Fruit fly (Drosophila melanogaster) whole organism, embryonic: ENCODE results near the gene Ask1.

Experiments
- Atf3 ChIP-seq: fragments of 200-800 bp; sonication (Bioruptor generic); optimal IDR thresholded peaks from 3 replicates; lab custom pipeline; 2016; ENCODE audit warnings: missing biosample characterization, missing genetic modification characterization
- BEAF-32 ChIP-seq: fragments of 200-800 bp; sonication (Bioruptor generic); optimal IDR thresholded peaks from 3 replicates; lab custom pipeline; 2017; ENCODE audit warnings: missing biosample characterization, missing genetic modification characterization, mild to moderate bottlenecking, moderate library complexity, missing genetic modification reagents
- CG11093 ChIP-seq: fragments of 200-800 bp; sonication (Bioruptor generic); IDR thresholded peaks from 3 replicates; pipeline ENCODE4 v1.3.6; 2022; ENCODE audit warnings: missing biosample characterization, missing genetic modification characterization
- CG11695 ChIP-seq: fragments of 200-800 bp; sonication (Bioruptor generic); IDR thresholded peaks from 3 replicates; pipeline ENCODE4 v1.3.6; 2022; ENCODE audit warnings: missing biosample characterization, missing genetic modification characterization
- CG13775 ChIP-seq: fragments of 200-800 bp; sonication (Bioruptor generic); optimal IDR thresholded peaks from 3 replicates; lab custom pipeline; 2017; ENCODE audit warnings: missing biosample characterization, mild to moderate bottlenecking, missing genetic modification characterization
- CG15073 ChIP-seq: fragments of 200-800 bp; sonication (Bioruptor generic); optimal IDR thresholded peaks from 2 replicates; lab custom pipeline; 2016; ENCODE audit warnings: missing biosample characterization, missing genetic modification characterization
- CG32772 ChIP-seq: fragments of 200-800 bp; sonication (Bioruptor generic); IDR thresholded peaks from 2 replicates; pipeline ENCODE4 v1.3.6; 2022; ENCODE audit warnings: missing biosample characterization, missing genetic modification characterization
- CG7271 ChIP-seq: fragments of 200-800 bp; sonication (Bioruptor generic); optimal IDR thresholded peaks from 2 replicates; lab custom pipeline; 2018; ENCODE audit warnings: missing biosample characterization, mild to moderate bottlenecking, missing genetic modification characterization, moderate library complexity
- CG7372 ChIP-seq: fragments of 200-800 bp; sonication (Bioruptor generic); IDR thresholded peaks from 2 replicates; pipeline ENCODE4 v1.3.6; 2022; ENCODE audit warnings: missing biosample characterization, missing genetic modification characterization
- CG8944 ChIP-seq: fragments of 200-800 bp; sonication (Bioruptor generic); optimal IDR thresholded peaks from 3 replicates; lab custom pipeline; 2016; ENCODE audit warnings: missing biosample characterization, missing genetic modification characterization
- CoRest ChIP-seq: fragments of 200-800 bp; sonication (Bioruptor generic); optimal IDR thresholded peaks from 3 replicates; lab custom pipeline; 2018; ENCODE audit warnings: missing biosample characterization, mild to moderate bottlenecking, missing genetic modification characterization, moderate library complexity
- Deaf1 ChIP-seq: fragments of 200-800 bp; optimal IDR thresholded peaks from 3 replicates; lab custom pipeline; 2019; ENCODE audit warnings: missing biosample characterization, mild to moderate bottlenecking, missing genetic modification characterization, moderate library complexity
- Dfd ChIP-seq, 2 experiments: fragments of >200 bp; optimal IDR thresholded peaks; 2 replicates each; lab custom pipeline; 2017; ENCODE audit warnings: missing biosample characterization in 2 of 2, missing genetic modification characterization in 2 of 2
- Fer2 ChIP-seq: fragments of 200-800 bp; sonication (Bioruptor generic); optimal IDR thresholded peaks from 2 replicates; lab custom pipeline; 2018; ENCODE audit warnings: missing biosample characterization, mild to moderate bottlenecking, missing genetic modification characterization, moderate library complexity
- Fer3 ChIP-seq: fragments of 200-800 bp; sonication (Bioruptor generic); optimal IDR thresholded peaks from 2 replicates; lab custom pipeline; 2018; ENCODE audit warnings: missing biosample characterization, mild to moderate bottlenecking, missing genetic modification characterization, moderate library complexity
- Hmx ChIP-seq: fragments of 200-800 bp; sonication (Bioruptor generic); optimal IDR thresholded peaks from 2 replicates; lab custom pipeline; 2016; ENCODE audit warnings: missing biosample characterization, missing genetic modification characterization
- Lpt ChIP-seq: fragments of >200 bp; optimal IDR thresholded peaks from 2 replicates; lab custom pipeline; 2018; ENCODE audit warnings: missing biosample characterization, missing genetic modification characterization
- MBD-R2 ChIP-seq: fragments of 200-800 bp; sonication (Bioruptor generic); IDR thresholded peaks from 2 replicates; pipeline ENCODE4 v1.3.6; 2022; ENCODE audit warnings: missing biosample characterization, missing genetic modification characterization
- Mes4 ChIP-seq: fragments of 200-800 bp; sonication (Bioruptor generic); optimal IDR thresholded peaks from 2 replicates; lab custom pipeline; 2016; ENCODE audit warnings: missing biosample characterization, missing genetic modification characterization
- NK7.1 ChIP-seq: fragments of 200-800 bp; sonication (Bioruptor generic); optimal IDR thresholded peaks from 3 replicates; lab custom pipeline; 2016; ENCODE audit warnings: missing biosample characterization, missing genetic modification characterization
- PHDP ChIP-seq: fragments of 200-800 bp; sonication (Bioruptor generic); optimal IDR thresholded peaks from 3 replicates; lab custom pipeline; 2018; ENCODE audit warnings: missing biosample characterization, mild to moderate bottlenecking, missing genetic modification characterization, moderate library complexity
- Rx ChIP-seq: fragments of 200-800 bp; sonication (Bioruptor generic); IDR thresholded peaks from 2 replicates; pipeline ENCODE4 v1.3.6; 2022; ENCODE audit warnings: missing biosample characterization, missing genetic modification characterization
- Taf1 ChIP-seq: fragments of 200-800 bp; sonication (Bioruptor generic); IDR thresholded peaks from 2 replicates; pipeline ENCODE4 v1.3.6; 2022; ENCODE audit warnings: missing biosample characterization, missing genetic modification characterization
- Xrp1 ChIP-seq: fragments of 200-800 bp; sonication (Bioruptor generic); IDR thresholded peaks from 2 replicates; pipeline ENCODE4 v1.3.6; 2022; ENCODE audit warnings: missing biosample characterization, missing genetic modification characterization
- ab ChIP-seq: fragments of 200-800 bp; sonication (Bioruptor generic); optimal IDR thresholded peaks from 2 replicates; lab custom pipeline; 2016; ENCODE audit warnings: missing biosample characterization, missing genetic modification characterization
- abd-A ChIP-seq: fragments of 200-800 bp; sonication (Bioruptor generic); optimal IDR thresholded peaks from 3 replicates; lab custom pipeline; 2019; ENCODE audit warnings: missing biosample characterization, mild to moderate bottlenecking, missing genetic modification characterization, moderate library complexity
- ap ChIP-seq: fragments of 200-800 bp; sonication (Bioruptor generic); IDR thresholded peaks from 2 replicates; pipeline ENCODE4 v1.3.6; 2022; ENCODE audit warnings: missing biosample characterization, missing genetic modification characterization
- ase ChIP-seq: fragments of 200-800 bp; sonication (Bioruptor generic); IDR thresholded peaks from 3 replicates; pipeline ENCODE4 v1.3.6; 2022; ENCODE audit warnings: missing biosample characterization, missing genetic modification characterization
- bowl ChIP-seq: fragments of 200-800 bp; sonication (Bioruptor generic); IDR thresholded peaks from 2 replicates; pipeline ENCODE4 v1.3.6; 2022; ENCODE audit warnings: missing biosample characterization, missing genetic modification characterization
- cad ChIP-seq: fragments of >200 bp; optimal IDR thresholded peaks from 2 replicates; lab custom pipeline; 2017; ENCODE audit warnings: missing biosample characterization, missing genetic modification characterization
- cato ChIP-seq: fragments of 200-800 bp; sonication (Bioruptor generic); optimal IDR thresholded peaks from 2 replicates; lab custom pipeline; 2016; ENCODE audit warnings: missing biosample characterization, missing genetic modification characterization, borderline replicate concordance
- chif ChIP-seq, 2 experiments: fragments of 200-800 bp; sonication (Bioruptor generic); optimal IDR thresholded peaks; 3 replicates each; lab custom pipeline; 2016; ENCODE audit warnings: missing biosample characterization in 2 of 2, missing genetic modification characterization in 2 of 2
- croc ChIP-seq: fragments of 200-800 bp; sonication (Bioruptor generic); conservative IDR thresholded peaks from 3 replicates; pipeline ENCODE4 v1.3.6; 2022; ENCODE audit warnings: missing biosample characterization, missing genetic modification characterization
- crol ChIP-seq: fragments of 200-800 bp; sonication (Bioruptor generic); IDR thresholded peaks from 2 replicates; pipeline ENCODE4 v1.3.6; 2022; ENCODE audit warnings: missing biosample characterization, missing genetic modification characterization
- cwo ChIP-seq: fragments of 200-800 bp; sonication (Bioruptor generic); optimal IDR thresholded peaks from 3 replicates; lab custom pipeline; 2017; ENCODE audit warnings: missing biosample characterization, missing genetic modification characterization, mild to moderate bottlenecking, moderate library complexity, missing genetic modification reagents
- esg ChIP-seq: fragments of 200-800 bp; sonication (Bioruptor generic); conservative IDR thresholded peaks from 2 replicates; pipeline ENCODE4 v1.3.6; 2022; ENCODE audit warnings: missing biosample characterization, missing genetic modification characterization
- exex ChIP-seq: fragments of 200-800 bp; sonication (Bioruptor generic); optimal IDR thresholded peaks from 4 replicates; lab custom pipeline; 2018; ENCODE audit warnings: missing biosample characterization, mild to moderate bottlenecking, missing genetic modification characterization, moderate library complexity
- eyg ChIP-seq: fragments of 200-800 bp; sonication (Bioruptor generic); optimal IDR thresholded peaks from 3 replicates; lab custom pipeline; 2016; ENCODE audit warnings: missing biosample characterization, missing genetic modification characterization
- gce ChIP-seq: fragments of 200-800 bp; sonication (Bioruptor generic); IDR thresholded peaks from 3 replicates; pipeline ENCODE4 v1.3.6; 2022; ENCODE audit warnings: missing biosample characterization, missing genetic modification characterization
- hth ChIP-seq: fragments of >200 bp; optimal IDR thresholded peaks from 2 replicates; lab custom pipeline; 2017; ENCODE audit warnings: inconsistent platforms
- inv ChIP-seq: fragments of 200-800 bp; sonication (Bioruptor generic); IDR thresholded peaks from 2 replicates; pipeline ENCODE4 v1.3.6; 2022; ENCODE audit warnings: missing biosample characterization, missing genetic modification characterization; ENCODE audit not compliant: partially characterized antibody
- lab ChIP-seq: fragments of 200-800 bp; sonication (Bioruptor generic); optimal IDR thresholded peaks from 3 replicates; lab custom pipeline; 2017; ENCODE audit warnings: missing biosample characterization, missing genetic modification characterization, mild to moderate bottlenecking, moderate library complexity, missing genetic modification reagents
- lov ChIP-seq, 2 experiments: fragments of 200-800 bp in 1 of 2; fragments of >200 bp in 1 of 2; sonication (Bioruptor generic) in 1 of 2; IDR thresholded peaks in 1 of 2; optimal IDR thresholded peaks in 1 of 2; 2 replicates in 1 of 2; 3 replicates in 1 of 2; pipeline versions ENCODE4 v1.3.6 to Lab custom; 2017 to 2022; ENCODE audit warnings: missing biosample characterization in 1 of 2, missing genetic modification characterization in 1 of 2
- otp ChIP-seq: fragments of 200-800 bp; sonication (Bioruptor generic); IDR thresholded peaks from 3 replicates; pipeline ENCODE4, ENCODE4 v1.3.6; 2022; ENCODE audit warnings: missing biosample characterization, missing genetic modification characterization
- prd ChIP-seq, 3 experiments: fragments of >200 bp in 2 of 3; fragments of 200-800 bp in 1 of 3; sonication (Bioruptor generic) in 1 of 3; optimal IDR thresholded peaks in 2 of 3; IDR thresholded peaks in 1 of 3; 2 replicates in 2 of 3; 3 replicates in 1 of 3; pipeline versions ENCODE4 v1.3.6 to Lab custom; 2017 to 2022; ENCODE audit warnings: missing biosample characterization in 1 of 3, missing genetic modification characterization in 1 of 3
- pum ChIP-seq: fragments of 200-800 bp; sonication (Bioruptor generic); optimal IDR thresholded peaks from 2 replicates; lab custom pipeline; 2016; ENCODE audit warnings: missing biosample characterization, missing genetic modification characterization
- rib ChIP-seq: fragments of 200-800 bp; sonication (Bioruptor generic); IDR thresholded peaks from 2 replicates; pipeline ENCODE4 v1.3.6; 2022; ENCODE audit warnings: missing biosample characterization, missing genetic modification characterization
- sisA ChIP-seq: fragments of 200-800 bp; sonication (Bioruptor generic); IDR thresholded peaks from 2 replicates; pipeline ENCODE4 v1.3.6; 2022; ENCODE audit warnings: missing biosample characterization, missing genetic modification characterization
- ssp ChIP-seq: fragments of 200-800 bp; sonication (Bioruptor generic); IDR thresholded peaks from 2 replicates; pipeline ENCODE4 v1.3.6; 2022; ENCODE audit warnings: missing biosample characterization, missing genetic modification characterization
- wor ChIP-seq: fragments of 200-800 bp; sonication (Bioruptor generic); IDR thresholded peaks from 2 replicates; pipeline ENCODE4 v1.3.6; 2022; ENCODE audit warnings: missing biosample characterization, missing genetic modification characterization

Ask1 gene

DNA sequence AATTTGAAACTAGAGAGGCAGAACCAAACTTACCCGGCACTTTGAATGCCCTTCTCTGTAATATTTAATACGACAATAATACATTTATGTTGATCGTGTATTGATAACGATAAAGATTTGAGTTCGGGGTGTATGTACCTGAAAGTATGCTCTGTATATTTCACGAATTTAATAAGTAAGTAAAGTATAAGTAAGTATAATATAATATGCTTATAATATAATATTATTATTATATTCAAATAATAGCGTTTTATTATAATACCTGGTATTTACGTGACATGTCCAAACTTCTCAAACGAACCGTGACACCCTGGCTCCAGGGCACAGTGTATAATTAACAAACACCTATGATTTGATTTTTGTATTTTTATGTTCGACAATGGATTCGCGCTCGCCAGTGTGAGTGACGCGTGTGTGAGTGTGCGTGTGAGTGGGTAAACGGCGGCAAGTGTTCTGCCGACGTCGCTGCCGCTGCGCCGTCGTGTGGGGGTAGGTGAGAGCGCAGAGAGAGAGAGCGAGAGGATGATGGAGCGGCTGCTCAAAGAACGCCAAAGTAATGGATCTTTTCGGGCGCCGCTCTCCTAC is 10.2 kb downstream of the Ask1 start (continued):
- no peak for TF ChIP-seq sisA (GFP tag; lab: Robert Waterston, UW)
- TF ChIP-seq crol (GFP tag; lab: Robert Waterston, UW), result no peak
- TF ChIP-seq ab (GFP tag; lab: Kevin White, UChicago), result no peak
- TF ChIP-seq croc (GFP tag; lab: Robert Waterston, UW), result no peak; the same call in 2 of the 3 replicates
- no peak for TF ChIP-seq Hmx (GFP tag; lab: Kevin White, UChicago)
- TF ChIP-seq otp (GFP tag; lab: Robert Waterston, UW), result no peak
- peak; percentile 43 for TF ChIP-seq CG13775
- TF ChIP-seq ap (GFP tag; lab: Robert Waterston, UW), result no peak
- peak; percentile 6 for TF ChIP-seq cato (GFP tag; lab: Kevin White, UChicago)
- peak; percentile 62 for TF ChIP-seq CG7372 (GFP tag; lab: Robert Waterston, UW)
- no peak for TF ChIP-seq CG7271 (tag; lab: Kevin White, UChicago)
- TF ChIP-seq esg (GFP tag; lab: Robert Waterston, UW), result peak; percentile 53
- no peak for TF ChIP-seq rib (GFP tag; lab: Robert Waterston, UW)
- peak; percentile 24; the same call in 1 of the 2 replicates for TF ChIP-seq Xrp1 (GFP tag; lab: Robert Waterston, UW)
- TF ChIP-seq exex, result peak; percentile 69
- TF ChIP-seq Fer2 (tag; lab: Kevin White, UChicago), result peak; percentile 49
- peak; percentile 66 for TF ChIP-seq Taf1
- peak; percentile 36; the same call in 1 of the 2 replicates for TF ChIP-seq MBD-R2 (GFP tag; lab: Robert Waterston, UW)
- no peak; the same call in 2 of the 3 replicates for TF ChIP-seq ase (GFP tag; lab: Robert Waterston, UW)
- TF ChIP-seq prd (optimal IDR thresholded peaks at IDR 0.05; lab: Kevin White, UChicago), result no peak
- peak; percentile 55 for TF ChIP-seq prd (GFP tag; IDR thresholded peaks at IDR 0.05; lab: Robert Waterston, UW)
- TF ChIP-seq Dfd (GFP tag; optimal IDR thresholded peaks at IDR 0.05; lab: Kevin White, UChicago), result no peak
- peak; percentile 86 for TF ChIP-seq CoRest (tag; lab: Kevin White, UChicago)
- TF ChIP-seq CG32772 (GFP tag; lab: Robert Waterston, UW), result no peak
- TF ChIP-seq CG15073 (GFP tag; lab: Kevin White, UChicago), result no peak
- no peak for TF ChIP-seq Atf3 (GFP tag; lab: Kevin White, UChicago)
- peak; percentile 86 for TF ChIP-seq Fer3 (tag; lab: Kevin White, UChicago)
- TF ChIP-seq pum (GFP tag; lab: Kevin White, UChicago), result peak; percentile 13
- TF ChIP-seq cwo (GFP tag; lab: Kevin White, UChicago), result peak; percentile 84
- no peak for TF ChIP-seq chif (GFP tag; optimal IDR thresholded peaks at IDR 0.05; lab: Kevin White, UChicago)
- TF ChIP-seq wor, result peak; percentile 11; the same call in 1 of the 2 replicates
- peak; percentile 76 for TF ChIP-seq CG11695 (GFP tag; lab: Robert Waterston, UW)
- no peak for TF ChIP-seq inv (GFP tag; lab: Robert Waterston, UW)
- TF ChIP-seq lov (optimal IDR thresholded peaks at IDR 0.05; lab: Kevin White, UChicago), result no peak
- no peak for TF ChIP-seq lov (GFP tag; IDR thresholded peaks at IDR 0.05; lab: Robert Waterston, UW)
- no peak for TF ChIP-seq gce (GFP tag; lab: Robert Waterston, UW)
- TF ChIP-seq hth (lab: Kevin White, UChicago), result no peak
- TF ChIP-seq Mes4, result no peak
- TF ChIP-seq ssp (GFP tag; lab: Robert Waterston, UW), result no peak
- TF ChIP-seq eyg, result peak; percentile 15
- TF ChIP-seq BEAF-32 (GFP tag; lab: Kevin White, UChicago), result no peak
- TF ChIP-seq CG8944, result no peak
- TF ChIP-seq cad (GFP tag; lab: Kevin White, UChicago), result no peak
- TF ChIP-seq Lpt (GFP tag; lab: Kevin White, UChicago), result no peak
- no peak for TF ChIP-seq Rx
- no peak for TF ChIP-seq NK7.1
- peak; percentile 85 for TF ChIP-seq PHDP (tag; lab: Kevin White, UChicago)
- peak; percentile 66 for TF ChIP-seq Deaf1
- TF ChIP-seq lab (GFP tag; lab: Kevin White, UChicago), result peak; percentile 91
- TF ChIP-seq CG11093 (GFP tag; lab: Robert Waterston, UW), result 0 out of 3 replicates have a peak, but pooled peaks have one; percentile 35
- peak; percentile 43 for TF ChIP-seq abd-A (tag; lab: Kevin White, UChicago)
- TF ChIP-seq bowl (GFP tag; lab: Robert Waterston, UW), result no peak; the same call in 1 of the 2 replicates
